Worm (Caenorhabditis elegans) whole organism, late embryonic: ENCODE results near the gene C41H7.2.

Experiments used
- ama-1 ChIP-seq: fragments of 150-350 bp; optimal IDR thresholded peaks from 2 replicates; lab custom pipeline; 2014
- ceh-9 ChIP-seq: sonication (generic microtip); optimal IDR thresholded peaks from 2 replicates; lab custom pipeline; 2016; ENCODE audit warnings: mild to moderate bottlenecking, missing genetic modification characterization, inconsistent platforms, missing compliant biosample characterization
- dve-1 ChIP-seq: sonication (generic microtip); optimal IDR thresholded peaks from 2 replicates; lab custom pipeline; 2017; ENCODE audit warnings: antibody characterized with exemption, mild to moderate bottlenecking, missing genetic modification characterization, missing compliant biosample characterization
- odd-2 ChIP-seq: sonication (generic microtip); optimal IDR thresholded peaks from 2 replicates; lab custom pipeline; 2017; ENCODE audit warnings: antibody characterized with exemption, mild to moderate bottlenecking, missing genetic modification characterization, missing compliant biosample characterization

- TF ChIP-seq dve-1 (tag; lab: Kevin White, UChicago): peak; percentile 94
- no peak for TF ChIP-seq ceh-9
- TF ChIP-seq ama-1 (lab: Kevin White, UChicago): no peak
- TF ChIP-seq odd-2: no peak
Observed at ce11 chrII:2979061-2979460, 35.6 kb upstream of the C41H7.2 start.
